Fruit fly (Drosophila melanogaster) whole organism, embryonic: ENCODE measurements around the gene mmd.

Experiments used
- Abd-B ChIP-seq: fragments of 200-800 bp; sonication (Bioruptor generic); optimal IDR thresholded peaks from 2 replicates; lab custom pipeline; 2018; ENCODE audit warnings: missing biosample characterization, mild to moderate bottlenecking, missing genetic modification characterization, moderate library complexity
- Awh ChIP-seq: fragments of 200-800 bp; sonication (Bioruptor generic); IDR thresholded peaks from 2 replicates; pipeline ENCODE4, ENCODE4 v1.3.6; 2022; ENCODE audit warnings: missing biosample characterization, missing genetic modification characterization
- B-H2 ChIP-seq: fragments of 200-800 bp; sonication (Bioruptor generic); optimal IDR thresholded peaks from 2 replicates; lab custom pipeline; 2018; ENCODE audit warnings: missing biosample characterization, mild to moderate bottlenecking, missing genetic modification characterization
- Bdp1 ChIP-seq: fragments of 200-800 bp; sonication (Bioruptor generic); optimal IDR thresholded peaks from 3 replicates; lab custom pipeline; 2016; ENCODE audit warnings: missing biosample characterization, missing genetic modification characterization
- CG15479 ChIP-seq: fragments of 200-800 bp; sonication (Bioruptor generic); optimal IDR thresholded peaks from 3 replicates; lab custom pipeline; 2019; ENCODE audit warnings: missing biosample characterization, mild to moderate bottlenecking, missing genetic modification characterization, moderate library complexity
- CG17186 ChIP-seq: fragments of 200-800 bp; sonication (Bioruptor generic); optimal IDR thresholded peaks from 3 replicates; lab custom pipeline; 2017; ENCODE audit warnings: missing biosample characterization, missing genetic modification reagents, missing genetic modification characterization
- CG18262 ChIP-seq: fragments of 200-800 bp; optimal IDR thresholded peaks from 3 replicates; lab custom pipeline; 2019; ENCODE audit warnings: missing biosample characterization, mild to moderate bottlenecking, missing genetic modification characterization, moderate library complexity
- CG31365 ChIP-seq: fragments of 200-800 bp; sonication (Bioruptor generic); optimal IDR thresholded peaks from 2 replicates; lab custom pipeline; 2018; ENCODE audit warnings: missing biosample characterization, mild to moderate bottlenecking, missing genetic modification characterization
- CG3995 ChIP-seq: fragments of 200-800 bp; sonication (Bioruptor generic); optimal IDR thresholded peaks from 3 replicates; lab custom pipeline; 2016; ENCODE audit warnings: missing biosample characterization, missing genetic modification characterization
- CG4360 ChIP-seq: fragments of 200-800 bp; sonication (Bioruptor generic); IDR thresholded peaks from 2 replicates; pipeline ENCODE4 v1.3.6; 2022; ENCODE audit warnings: missing biosample characterization, missing genetic modification characterization
- CG6272 ChIP-seq: fragments of 200-800 bp; sonication (Bioruptor generic); IDR thresholded peaks from 2 replicates; pipeline ENCODE4 v1.3.6; 2022; ENCODE audit warnings: missing biosample characterization, missing genetic modification characterization
- CG8388 ChIP-seq: fragments of 200-800 bp; sonication (Bioruptor generic); optimal IDR thresholded peaks from 2 replicates; lab custom pipeline; 2019; ENCODE audit warnings: missing biosample characterization, mild to moderate bottlenecking, missing genetic modification characterization, moderate library complexity
- CG8924 ChIP-seq: fragments of 200-800 bp; optimal IDR thresholded peaks from 3 replicates; lab custom pipeline; 2019; ENCODE audit warnings: missing biosample characterization, mild to moderate bottlenecking, missing genetic modification characterization, moderate library complexity
- D ChIP-seq, 2 experiments: fragments of 200-800 bp in 1 of 2; fragments of >200 bp in 1 of 2; sonication (Bioruptor generic) in 1 of 2; optimal IDR thresholded peaks; 2 replicates in 1 of 2; 3 replicates in 1 of 2; lab custom pipeline; 2017; ENCODE audit warnings: mild to moderate bottlenecking in 1 of 2, missing biosample characterization in 1 of 2, missing genetic modification characterization in 1 of 2, missing genetic modification reagents in 1 of 2
- Dbx ChIP-seq: fragments of 200-800 bp; sonication (Bioruptor generic); IDR thresholded peaks from 3 replicates; pipeline ENCODE4 v1.3.6; 2022; ENCODE audit warnings: missing biosample characterization, missing genetic modification characterization
- Dfd ChIP-seq, 2 experiments: fragments of >200 bp; optimal IDR thresholded peaks; 2 replicates each; lab custom pipeline; 2017; ENCODE audit warnings: missing biosample characterization in 2 of 2, missing genetic modification characterization in 2 of 2
- Elba2 ChIP-seq: fragments of 200-800 bp; sonication (Bioruptor generic); optimal IDR thresholded peaks from 3 replicates; lab custom pipeline; 2016; ENCODE audit warnings: missing biosample characterization, missing genetic modification characterization
- Fer2 ChIP-seq: fragments of 200-800 bp; sonication (Bioruptor generic); optimal IDR thresholded peaks from 2 replicates; lab custom pipeline; 2018; ENCODE audit warnings: missing biosample characterization, mild to moderate bottlenecking, missing genetic modification characterization, moderate library complexity
- HLH4C ChIP-seq: fragments of 200-800 bp; sonication (Bioruptor generic); IDR thresholded peaks from 3 replicates; pipeline ENCODE4 v1.3.6; 2022; ENCODE audit warnings: missing biosample characterization, missing genetic modification characterization; ENCODE audit not compliant: partially characterized antibody
- NK7.1 ChIP-seq: fragments of 200-800 bp; sonication (Bioruptor generic); optimal IDR thresholded peaks from 3 replicates; lab custom pipeline; 2016; ENCODE audit warnings: missing biosample characterization, missing genetic modification characterization
- NfI ChIP-seq: fragments of 200-800 bp; sonication (Bioruptor generic); optimal IDR thresholded peaks from 3 replicates; lab custom pipeline; 2018; ENCODE audit warnings: missing biosample characterization, mild to moderate bottlenecking, missing genetic modification characterization, moderate library complexity
- Pdp1 ChIP-seq, 2 experiments: fragments of 200-800 bp; sonication (Bioruptor generic); optimal IDR thresholded peaks; 3 replicates each; lab custom pipeline; 2016; ENCODE audit warnings: missing biosample characterization in 2 of 2, missing genetic modification characterization in 2 of 2, mild to moderate bottlenecking in 1 of 2, moderate library complexity in 1 of 2
- Rx ChIP-seq: fragments of 200-800 bp; sonication (Bioruptor generic); IDR thresholded peaks from 2 replicates; pipeline ENCODE4 v1.3.6; 2022; ENCODE audit warnings: missing biosample characterization, missing genetic modification characterization
- Trl ChIP-seq, 3 experiments: fragments of >200 bp in 2 of 3; fragments of 200-800 bp in 1 of 3; sonication (Bioruptor generic) in 1 of 3; optimal IDR thresholded peaks; 2 replicates in 1 of 3; 3 replicates in 2 of 3; lab custom pipeline; 2016 to 2017; ENCODE audit warnings: missing biosample characterization in 1 of 3, missing genetic modification characterization in 1 of 3
- Usf ChIP-seq: fragments of 200-800 bp; sonication (Bioruptor generic); optimal IDR thresholded peaks from 2 replicates; lab custom pipeline; 2017; ENCODE audit warnings: missing genotype, missing biosample characterization, missing genetic modification characterization
- caup ChIP-seq: fragments of 200-800 bp; sonication (Bioruptor generic); optimal IDR thresholded peaks from 3 replicates; lab custom pipeline; 2017; ENCODE audit warnings: missing biosample characterization, mild to moderate bottlenecking, missing genetic modification characterization, moderate library complexity; ENCODE audit not compliant: severe bottlenecking
- ci ChIP-seq: fragments of 200-800 bp; sonication (Bioruptor generic); IDR thresholded peaks from 3 replicates; pipeline ENCODE4 v1.3.6; 2022; ENCODE audit warnings: missing biosample characterization, missing genetic modification characterization
- crc ChIP-seq: fragments of 200-800 bp; sonication (Bioruptor generic); optimal IDR thresholded peaks from 2 replicates; lab custom pipeline; 2016; ENCODE audit warnings: missing biosample characterization, missing genetic modification characterization
- ems ChIP-seq: fragments of 200-800 bp; sonication (Bioruptor generic); optimal IDR thresholded peaks from 3 replicates; lab custom pipeline; 2016; ENCODE audit warnings: missing biosample characterization, missing genetic modification characterization
- ewg ChIP-seq: fragments of 200-800 bp; sonication (Bioruptor generic); optimal IDR thresholded peaks from 3 replicates; lab custom pipeline; 2017; ENCODE audit warnings: mild to moderate bottlenecking, missing biosample characterization, missing genetic modification reagents, missing genetic modification characterization
- fd102C ChIP-seq: fragments of 200-800 bp; sonication (Bioruptor generic); optimal IDR thresholded peaks from 2 replicates; lab custom pipeline; 2018; ENCODE audit warnings: missing biosample characterization, mild to moderate bottlenecking, missing genetic modification characterization, moderate library complexity
- pfk ChIP-seq: fragments of 200-800 bp; sonication (Bioruptor generic); optimal IDR thresholded peaks from 2 replicates; lab custom pipeline; 2018; ENCODE audit warnings: missing biosample characterization, mild to moderate bottlenecking, missing genetic modification characterization, moderate library complexity
- phol ChIP-seq: fragments of 200-800 bp; sonication (Bioruptor generic); optimal IDR thresholded peaks from 3 replicates; lab custom pipeline; 2018; ENCODE audit warnings: missing biosample characterization, mild to moderate bottlenecking, missing genetic modification characterization, moderate library complexity
- row ChIP-seq: fragments of 200-800 bp; sonication (Bioruptor generic); IDR thresholded peaks from 3 replicates; pipeline ENCODE4 v1.3.6; 2022; ENCODE audit warnings: missing biosample characterization, missing genetic modification characterization
- sens ChIP-seq: fragments of 200-800 bp; sonication (Bioruptor generic); peaks from one replicate; lab custom pipeline; 2016; ENCODE audit warnings: missing biosample characterization, missing genetic modification characterization
- sug ChIP-seq: fragments of 200-800 bp; optimal IDR thresholded peaks from 2 replicates; lab custom pipeline; 2019; ENCODE audit warnings: missing biosample characterization, mild to moderate bottlenecking, missing genetic modification characterization, moderate library complexity
- tgo ChIP-seq: fragments of 200-800 bp; sonication (Bioruptor generic); IDR thresholded peaks from 3 replicates; pipeline ENCODE4 v1.3.6; 2022; ENCODE audit warnings: missing biosample characterization, missing genetic modification characterization
- zen ChIP-seq: fragments of 200-800 bp; sonication (Bioruptor generic); optimal IDR thresholded peaks from 3 replicates; lab custom pipeline; 2018; ENCODE audit warnings: missing biosample characterization, mild to moderate bottlenecking, missing genetic modification characterization, moderate library complexity
- zf30C ChIP-seq: fragments of 200-800 bp; sonication (Bioruptor generic); optimal IDR thresholded peaks from 3 replicates; lab custom pipeline; 2018; ENCODE audit warnings: missing biosample characterization, mild to moderate bottlenecking, missing genetic modification characterization

mmd gene

dm6 chrX:15944735-15945323, 28.1 kb downstream of the mmd start, which contains the start of gene Rrp47 (continued):
- TF ChIP-seq Awh (GFP tag; lab: Robert Waterston, UW) (no peak), Trl (optimal IDR thresholded peaks at IDR 0.05; lab: Kevin White, UChicago) (no peak), Trl (GFP tag; optimal IDR thresholded peaks at IDR 0.05; lab: Kevin White, UChicago) (no peak), phol (tag; lab: Kevin White, UChicago) (peak; percentile 1), CG6272 (no peak), Dfd (GFP tag; optimal IDR thresholded peaks at IDR 0.05; lab: Kevin White, UChicago) (no peak), HLH4C (GFP tag; lab: Robert Waterston, UW) (no peak), zf30C (GFP tag; lab: Kevin White, UChicago) (no peak), tgo (GFP tag; lab: Robert Waterston, UW) (no peak), D (optimal IDR thresholded peaks at IDR 0.05; lab: Kevin White, UChicago) (no peak), D (GFP tag; optimal IDR thresholded peaks at IDR 0.05; lab: Kevin White, UChicago) (no peak), NfI (GFP tag; lab: Kevin White, UChicago) (no peak), Pdp1 (GFP tag; optimal IDR thresholded peaks at IDR 0.05; lab: Kevin White, UChicago) (peak in 1 of 2 experiments; percentile 7), CG8924 (tag; lab: Kevin White, UChicago) (peak; percentile 51), ewg (GFP tag; lab: Kevin White, UChicago) (peak; percentile 1), row (GFP tag; lab: Robert Waterston, UW) (peak; percentile 54; the same call in 2 of the 3 replicates), NK7.1 (no peak), Rx (no peak), caup (no peak), Bdp1 (GFP tag; lab: Kevin White, UChicago) (no peak), zen (tag; lab: Kevin White, UChicago) (peak; percentile 10), B-H2 (GFP tag; lab: Kevin White, UChicago) (no peak), CG8388 (GFP tag; lab: Kevin White, UChicago) (no peak), Fer2 (tag; lab: Kevin White, UChicago) (no peak), CG3995 (GFP tag; lab: Kevin White, UChicago) (peak; percentile 37), Dbx (GFP tag; lab: Robert Waterston, UW) (no peak), ci (GFP tag; lab: Robert Waterston, UW) (no peak), CG17186 (peak; percentile 3), sug (tag; lab: Kevin White, UChicago) (no peak), Abd-B (GFP tag; lab: Kevin White, UChicago) (no peak), pfk (GFP tag; lab: Kevin White, UChicago) (peak; percentile 54), CG31365 (tag; lab: Kevin White, UChicago) (no peak), CG4360 (GFP tag; lab: Robert Waterston, UW) (no peak), ems (GFP tag; lab: Kevin White, UChicago) (no peak)
- TF ChIP-seq, all 482 proteins: peak for 45

- peak; percentile 12 for TF ChIP-seq CG15479 (GFP tag; lab: Kevin White, UChicago)
- no peak for TF ChIP-seq Usf (GFP tag; lab: Kevin White, UChicago)
- peak; percentile 92 for TF ChIP-seq Elba2
- peak; percentile 33 for TF ChIP-seq CG8388 (GFP tag; lab: Kevin White, UChicago)
- peak; percentile 59 for TF ChIP-seq sens
- TF ChIP-seq crc (GFP tag; lab: Kevin White, UChicago), result no peak
- no peak for TF ChIP-seq fd102C (GFP tag; lab: Kevin White, UChicago)
- TF ChIP-seq Awh (GFP tag; lab: Robert Waterston, UW), result no peak
- no peak for TF ChIP-seq CG18262 (tag; lab: Kevin White, UChicago)
These were observed 31.4 kb downstream of the mmd start for dm6 chrX:15941527-15941926.
